Worm (Caenorhabditis elegans) whole organism, late embryonic: ENCODE results near the gene C02F5.5.

ENCODE experiments used
- ama-1 ChIP-seq: fragments of 150-350 bp; optimal IDR thresholded peaks from 2 replicates; lab custom pipeline; 2014
- ceh-24 ChIP-seq: sonication (generic microtip); optimal IDR thresholded peaks from 2 replicates; lab custom pipeline; 2016; ENCODE audit warnings: mild to moderate bottlenecking, missing genetic modification characterization, missing compliant biosample characterization
- ceh-9 ChIP-seq: sonication (generic microtip); optimal IDR thresholded peaks from 2 replicates; lab custom pipeline; 2016; ENCODE audit warnings: mild to moderate bottlenecking, missing genetic modification characterization, inconsistent platforms, missing compliant biosample characterization
- dve-1 ChIP-seq: sonication (generic microtip); optimal IDR thresholded peaks from 2 replicates; lab custom pipeline; 2017; ENCODE audit warnings: antibody characterized with exemption, mild to moderate bottlenecking, missing genetic modification characterization, missing compliant biosample characterization
- hlh-30 ChIP-seq: sonication (generic microtip); optimal IDR thresholded peaks from 2 replicates; lab custom pipeline; 2017; ENCODE audit warnings: antibody characterized with exemption, missing genetic modification characterization, missing compliant biosample characterization; ENCODE audit not compliant: insufficient read depth
- hlh-6 ChIP-seq: sonication (generic microtip); optimal IDR thresholded peaks from 2 replicates; lab custom pipeline; 2016; ENCODE audit warnings: missing genotype, missing genetic modification characterization, missing compliant biosample characterization
- nhr-11 ChIP-seq: fragments of 150-350 bp; optimal IDR thresholded peaks from 2 replicates; lab custom pipeline; 2014; ENCODE audit warnings: missing biosample characterization, missing genetic modification characterization
- pag-3 ChIP-seq: sonication (generic microtip); optimal IDR thresholded peaks from 2 replicates; lab custom pipeline; 2016; ENCODE audit warnings: missing compliant biosample characterization, missing genetic modification characterization, borderline replicate concordance

DNA sequence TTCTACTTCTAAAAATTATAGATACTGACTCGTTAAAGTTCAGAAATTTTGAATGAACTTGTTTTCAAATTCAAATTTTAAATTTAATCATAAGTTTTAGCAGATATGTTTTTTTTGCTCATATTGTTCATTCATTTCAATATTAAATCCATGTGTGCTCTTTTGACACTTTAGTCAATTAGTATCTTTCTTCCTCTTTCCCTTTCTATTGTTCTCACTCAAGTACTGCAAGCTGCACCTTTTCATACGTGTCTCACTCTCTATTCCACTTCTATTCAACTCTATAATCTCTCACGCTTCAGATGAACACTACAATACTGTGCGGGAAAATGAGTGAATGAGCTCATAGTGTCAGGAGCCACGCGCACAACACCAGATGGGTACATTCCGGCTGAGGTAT, 18.1 kb upstream of the C02F5.5 start, which contains the start of gene C30A5.16:
- no peak for TF ChIP-seq ama-1 (lab: Kevin White, UChicago)
- TF ChIP-seq ceh-9 (tag; lab: Kevin White, UChicago) = no peak
- TF ChIP-seq pag-3 (tag; lab: Kevin White, UChicago) = no peak
- no peak for TF ChIP-seq hlh-30 (tag; lab: Kevin White, UChicago)
- no peak for TF ChIP-seq hlh-6 (tag; lab: Kevin White, UChicago)
- TF ChIP-seq dve-1 = no peak
- no peak for TF ChIP-seq nhr-11
- no peak for TF ChIP-seq ceh-24 (tag; lab: Kevin White, UChicago)
